Fruit fly (Drosophila melanogaster) whole organism, embryonic: Measurements from ENCODE around the gene bbg.
A peak's percentile ranks its signal among the peaks of the same experiment; 100 is the strongest.

Experiments used
- BtbVII ChIP-seq: fragments of 200-800 bp; sonication (Bioruptor generic); optimal IDR thresholded peaks from 3 replicates; lab custom pipeline; 2017; ENCODE audit warnings: missing biosample characterization, mild to moderate bottlenecking, missing genetic modification characterization
- CG10654 ChIP-seq: fragments of 200-800 bp; sonication (Bioruptor generic); optimal IDR thresholded peaks from 2 replicates; lab custom pipeline; 2016; ENCODE audit warnings: missing biosample characterization, missing genetic modification characterization
- CG11695 ChIP-seq: fragments of 200-800 bp; sonication (Bioruptor generic); IDR thresholded peaks from 3 replicates; pipeline ENCODE4 v1.3.6; 2022; ENCODE audit warnings: missing biosample characterization, missing genetic modification characterization
- CG11723 ChIP-seq: fragments of 200-800 bp; sonication (Bioruptor generic); optimal IDR thresholded peaks from 2 replicates; lab custom pipeline; 2017; ENCODE audit warnings: missing biosample characterization, mild to moderate bottlenecking, missing genetic modification characterization
- CG12659 ChIP-seq: fragments of 200-800 bp; sonication (Bioruptor generic); optimal IDR thresholded peaks from 3 replicates; lab custom pipeline; 2017; ENCODE audit warnings: mild to moderate bottlenecking, missing biosample characterization, missing genetic modification reagents, missing genetic modification characterization
- CG13424 ChIP-seq: fragments of 200-800 bp; sonication (Bioruptor generic); optimal IDR thresholded peaks from 2 replicates; lab custom pipeline; 2019; ENCODE audit warnings: missing biosample characterization, mild to moderate bottlenecking, missing genetic modification characterization, moderate library complexity
- CG14710 ChIP-seq: fragments of 200-800 bp; sonication (Bioruptor generic); optimal IDR thresholded peaks from 3 replicates; lab custom pipeline; 2019; ENCODE audit warnings: missing biosample characterization, mild to moderate bottlenecking, missing genetic modification characterization, moderate library complexity
- CG15514 ChIP-seq: fragments of 200-800 bp; sonication (Bioruptor generic); optimal IDR thresholded peaks from 3 replicates; lab custom pipeline; 2017; ENCODE audit warnings: missing biosample characterization, missing genetic modification characterization, mild to moderate bottlenecking, moderate library complexity, missing genetic modification reagents
- CG17612 ChIP-seq: fragments of 200-800 bp; sonication (Bioruptor generic); IDR thresholded peaks from 2 replicates; pipeline ENCODE4 v1.3.6; 2022; ENCODE audit warnings: missing biosample characterization, missing genetic modification characterization
- CG2875 ChIP-seq: fragments of 200-800 bp; sonication (Bioruptor generic); optimal IDR thresholded peaks from 2 replicates; lab custom pipeline; 2017; ENCODE audit warnings: missing biosample characterization, mild to moderate bottlenecking, missing genetic modification characterization, missing genetic modification reagents
- CG31224 ChIP-seq: fragments of 200-800 bp; sonication (Bioruptor generic); IDR thresholded peaks from 2 replicates; pipeline ENCODE4 v1.3.6; 2022; ENCODE audit warnings: missing biosample characterization, missing genetic modification characterization
- CG3407 ChIP-seq: fragments of 200-800 bp; sonication (Bioruptor generic); optimal IDR thresholded peaks from 2 replicates; lab custom pipeline; 2018; ENCODE audit warnings: missing biosample characterization, mild to moderate bottlenecking, missing genetic modification characterization
- CG34376 ChIP-seq: fragments of 200-800 bp; sonication (Bioruptor generic); optimal IDR thresholded peaks from 2 replicates; lab custom pipeline; 2018; ENCODE audit warnings: missing biosample characterization, mild to moderate bottlenecking, missing genetic modification characterization
- CG3995 ChIP-seq: fragments of 200-800 bp; sonication (Bioruptor generic); optimal IDR thresholded peaks from 3 replicates; lab custom pipeline; 2016; ENCODE audit warnings: missing biosample characterization, missing genetic modification characterization
- CG4360 ChIP-seq: fragments of 200-800 bp; sonication (Bioruptor generic); IDR thresholded peaks from 2 replicates; pipeline ENCODE4 v1.3.6; 2022; ENCODE audit warnings: missing biosample characterization, missing genetic modification characterization
- CG4404 ChIP-seq: fragments of 200-800 bp; sonication (Bioruptor generic); IDR thresholded peaks from 2 replicates; pipeline ENCODE4 v1.3.6; 2022; ENCODE audit warnings: missing biosample characterization, missing genetic modification characterization
- CG4730 ChIP-seq: fragments of 200-800 bp; sonication (Bioruptor generic); IDR thresholded peaks from 2 replicates; pipeline ENCODE4 v1.3.6; 2022; ENCODE audit warnings: missing biosample characterization, missing genetic modification characterization
- CG6683 ChIP-seq: fragments of 200-800 bp; sonication (Bioruptor generic); optimal IDR thresholded peaks from 2 replicates; lab custom pipeline; 2017; ENCODE audit warnings: missing biosample characterization, mild to moderate bottlenecking, missing genetic modification characterization, missing genetic modification reagents
- CG6765 ChIP-seq: fragments of 200-800 bp; sonication (Bioruptor generic); optimal IDR thresholded peaks from 3 replicates; lab custom pipeline; 2017; ENCODE audit warnings: missing biosample characterization, mild to moderate bottlenecking, missing genetic modification characterization
- CG9215 ChIP-seq: fragments of 200-800 bp; sonication (Bioruptor generic); IDR thresholded peaks from 2 replicates; pipeline ENCODE4 v1.3.6; 2022; ENCODE audit warnings: missing biosample characterization, missing genetic modification characterization
- Deaf1 ChIP-seq: fragments of 200-800 bp; optimal IDR thresholded peaks from 3 replicates; lab custom pipeline; 2019; ENCODE audit warnings: missing biosample characterization, mild to moderate bottlenecking, missing genetic modification characterization, moderate library complexity
- E2f2 ChIP-seq: fragments of 200-800 bp; sonication (Bioruptor generic); IDR thresholded peaks from 2 replicates; pipeline ENCODE4 v1.3.6; 2022; ENCODE audit warnings: missing biosample characterization, missing genetic modification characterization
- Fer1 ChIP-seq: fragments of 200-800 bp; sonication (Bioruptor generic); optimal IDR thresholded peaks from 2 replicates; lab custom pipeline; 2017; ENCODE audit warnings: missing biosample characterization, mild to moderate bottlenecking, missing genetic modification characterization
- Fer3 ChIP-seq: fragments of 200-800 bp; sonication (Bioruptor generic); optimal IDR thresholded peaks from 2 replicates; lab custom pipeline; 2018; ENCODE audit warnings: missing biosample characterization, mild to moderate bottlenecking, missing genetic modification characterization, moderate library complexity
- HLHmδ ChIP-seq: fragments of 200-800 bp; sonication (Bioruptor generic); optimal IDR thresholded peaks from 2 replicates; lab custom pipeline; 2018; ENCODE audit warnings: missing biosample characterization, mild to moderate bottlenecking, missing genetic modification characterization, moderate library complexity
- Hand ChIP-seq: fragments of 200-800 bp; sonication (Bioruptor generic); optimal IDR thresholded peaks from 2 replicates; lab custom pipeline; 2017; ENCODE audit warnings: mild to moderate bottlenecking, missing biosample characterization, missing genetic modification reagents, missing genetic modification characterization
- Mad ChIP-seq: fragments of 200-800 bp; sonication (Bioruptor generic); optimal IDR thresholded peaks from 2 replicates; lab custom pipeline; 2016; ENCODE audit warnings: missing biosample characterization, missing genetic modification characterization
- Mrtf ChIP-seq: fragments of 200-800 bp; sonication (Bioruptor generic); IDR thresholded peaks from 3 replicates; pipeline ENCODE4 v1.3.6; 2022; ENCODE audit warnings: missing biosample characterization, missing genetic modification characterization
- Opbp ChIP-seq: fragments of 200-800 bp; sonication (Bioruptor generic); IDR thresholded peaks from 3 replicates; pipeline ENCODE4 v1.3.6; 2022; ENCODE audit warnings: missing biosample characterization, missing genetic modification characterization; ENCODE audit not compliant: partially characterized antibody
- Ssrp ChIP-seq: fragments of 200-800 bp; sonication (Bioruptor generic); optimal IDR thresholded peaks from 2 replicates; lab custom pipeline; 2018; ENCODE audit warnings: missing biosample characterization, mild to moderate bottlenecking, missing genetic modification characterization, moderate library complexity
- Stat92E ChIP-seq, 3 experiments: fragments of >200 bp in 2 of 3; fragments of 200-800 bp in 1 of 3; sonication (Bioruptor generic) in 1 of 3; optimal IDR thresholded peaks; 2 replicates each; lab custom pipeline; 2017 to 2019; ENCODE audit warnings: missing biosample characterization in 3 of 3, missing genetic modification characterization in 3 of 3, mild to moderate bottlenecking in 1 of 3, moderate library complexity in 1 of 3
- TFAM ChIP-seq: fragments of 200-800 bp; sonication (Bioruptor generic); optimal IDR thresholded peaks from 2 replicates; lab custom pipeline; 2017; ENCODE audit warnings: missing biosample characterization, missing genetic modification characterization, inconsistent platforms
- Usf ChIP-seq: fragments of 200-800 bp; sonication (Bioruptor generic); optimal IDR thresholded peaks from 2 replicates; lab custom pipeline; 2017; ENCODE audit warnings: missing genotype, missing biosample characterization, missing genetic modification characterization
- aop ChIP-seq: fragments of 200-800 bp; sonication (Bioruptor generic); IDR thresholded peaks from 2 replicates; pipeline ENCODE4 v1.3.6; 2022; ENCODE audit warnings: missing biosample characterization, missing genetic modification characterization
- cato ChIP-seq: fragments of 200-800 bp; sonication (Bioruptor generic); optimal IDR thresholded peaks from 2 replicates; lab custom pipeline; 2016; ENCODE audit warnings: missing biosample characterization, missing genetic modification characterization, borderline replicate concordance
- dm ChIP-seq: fragments of 200-800 bp; sonication (Bioruptor generic); optimal IDR thresholded peaks from 3 replicates; lab custom pipeline; 2016; ENCODE audit warnings: missing biosample characterization, missing genetic modification characterization
- dmrt11E ChIP-seq: fragments of 200-800 bp; sonication (Bioruptor generic); optimal IDR thresholded peaks from 3 replicates; lab custom pipeline; 2018; ENCODE audit warnings: missing biosample characterization, mild to moderate bottlenecking, missing genetic modification characterization, moderate library complexity
- grau ChIP-seq: fragments of 200-800 bp; optimal IDR thresholded peaks from 3 replicates; lab custom pipeline; 2019; ENCODE audit warnings: missing biosample characterization, mild to moderate bottlenecking, missing genetic modification characterization, moderate library complexity
- grn ChIP-seq: fragments of 200-800 bp; sonication (Bioruptor generic); optimal IDR thresholded peaks from 3 replicates; lab custom pipeline; 2017; ENCODE audit warnings: missing biosample characterization, missing genetic modification characterization
- her ChIP-seq: fragments of 200-800 bp; sonication (Bioruptor generic); optimal IDR thresholded peaks from 2 replicates; lab custom pipeline; 2016; ENCODE audit warnings: missing biosample characterization, missing genetic modification characterization
- knrl ChIP-seq: fragments of 200-800 bp; sonication (Bioruptor generic); IDR thresholded peaks from 3 replicates; pipeline ENCODE4 v1.3.6; 2022; ENCODE audit warnings: missing biosample characterization, missing genetic modification characterization; ENCODE audit not compliant: partially characterized antibody
- mld ChIP-seq: fragments of 200-800 bp; sonication (Bioruptor generic); IDR thresholded peaks from 3 replicates; pipeline ENCODE4 v1.3.6; 2022; ENCODE audit warnings: missing biosample characterization, missing genetic modification characterization; ENCODE audit not compliant: partially characterized antibody
- nerfin-2 ChIP-seq: fragments of 200-800 bp; sonication (Bioruptor generic); IDR thresholded peaks from 2 replicates; pipeline ENCODE4 v1.3.6; 2022; ENCODE audit warnings: missing biosample characterization, missing genetic modification characterization; ENCODE audit not compliant: partially characterized antibody
- peb ChIP-seq: fragments of 200-800 bp; sonication (Bioruptor generic); IDR thresholded peaks from 2 replicates; pipeline ENCODE4 v1.3.6; 2022; ENCODE audit warnings: missing biosample characterization, missing genetic modification characterization
- psq ChIP-seq: fragments of 200-800 bp; sonication (Bioruptor generic); optimal IDR thresholded peaks from 2 replicates; lab custom pipeline; 2017; ENCODE audit warnings: missing biosample characterization, missing genetic modification characterization
- sd ChIP-seq: fragments of 200-800 bp; sonication (Bioruptor generic); optimal IDR thresholded peaks from 3 replicates; lab custom pipeline; 2018; ENCODE audit warnings: missing biosample characterization, mild to moderate bottlenecking, missing genetic modification characterization, moderate library complexity
- sna ChIP-seq: fragments of 200-800 bp; sonication (Bioruptor generic); IDR thresholded peaks from 2 replicates; pipeline ENCODE4 v1.3.6; 2022; ENCODE audit warnings: missing biosample characterization, missing genetic modification characterization; ENCODE audit not compliant: partially characterized antibody

The bbg gene

dm6 chr3L:14544987-14545943 lies 9.2 kb upstream of the bbg start (continued):
- no peak for TF ChIP-seq mld
- peak; percentile 49 for TF ChIP-seq Ssrp (tag; lab: Kevin White, UChicago)
- TF ChIP-seq aop (GFP tag; lab: Robert Waterston, UW) = no peak
- no peak for TF ChIP-seq Mad
- no peak for TF ChIP-seq CG6765 (GFP tag; lab: Kevin White, UChicago)
- no peak for TF ChIP-seq CG6683
- no peak for TF ChIP-seq knrl (GFP tag; lab: Robert Waterston, UW)
- TF ChIP-seq CG10654 (GFP tag; lab: Kevin White, UChicago) = peak; percentile 37
- peak; percentile 55 for TF ChIP-seq sd
- no peak for TF ChIP-seq Hand (GFP tag; lab: Kevin White, UChicago)
- no peak for TF ChIP-seq dm (GFP tag; lab: Kevin White, UChicago)
- no peak for TF ChIP-seq Usf (GFP tag; lab: Kevin White, UChicago)
- TF ChIP-seq CG2875 (GFP tag; lab: Kevin White, UChicago) = no peak
- TF ChIP-seq Fer1 (GFP tag; lab: Kevin White, UChicago) = peak; percentile 8
- TF ChIP-seq CG17612 (GFP tag; lab: Robert Waterston, UW) = no peak
- no peak for TF ChIP-seq TFAM (GFP tag; lab: Kevin White, UChicago)
- TF ChIP-seq Fer3 (tag; lab: Kevin White, UChicago) = peak; percentile 15
- TF ChIP-seq CG4404 (GFP tag; lab: Robert Waterston, UW) = no peak
- TF ChIP-seq grn (GFP tag; lab: Kevin White, UChicago) = no peak
- TF ChIP-seq peb (GFP tag; lab: Robert Waterston, UW) = 0 out of 2 replicates have a peak, but pooled peaks have one; percentile 16
- TF ChIP-seq Deaf1 (tag; lab: Kevin White, UChicago) = peak; percentile 29
- no peak for TF ChIP-seq CG3407 (GFP tag; lab: Kevin White, UChicago)
- TF ChIP-seq her (GFP tag; lab: Kevin White, UChicago) = no peak
- TF ChIP-seq CG14710 (tag; lab: Kevin White, UChicago) = peak; percentile 54
- TF ChIP-seq CG4360 (GFP tag; lab: Robert Waterston, UW) = no peak
- peak; percentile 39 for TF ChIP-seq BtbVII (GFP tag; lab: Kevin White, UChicago)
- TF ChIP-seq cato (GFP tag; lab: Kevin White, UChicago) = peak; percentile 53
- TF ChIP-seq CG12659 (GFP tag; lab: Kevin White, UChicago) = peak; percentile 55
- TF ChIP-seq sna (GFP tag; lab: Robert Waterston, UW) = no peak
- no peak for TF ChIP-seq Opbp
- no peak; the same call in 2 of the 3 replicates for TF ChIP-seq CG11695 (GFP tag; lab: Robert Waterston, UW)
- peak; percentile 35 for TF ChIP-seq dmrt11E
- TF ChIP-seq CG11723 (GFP tag; lab: Kevin White, UChicago) = no peak
- TF ChIP-seq CG34376 (GFP tag; lab: Kevin White, UChicago) = peak; percentile 22
- peak; percentile 65 for TF ChIP-seq grau (tag; lab: Kevin White, UChicago)
- no peak for TF ChIP-seq CG3995
- TF ChIP-seq CG13424 (tag; lab: Kevin White, UChicago) = peak; percentile 73
- TF ChIP-seq CG4730 (GFP tag; lab: Robert Waterston, UW) = no peak
- no peak for TF ChIP-seq CG31224 (GFP tag; lab: Robert Waterston, UW)
- peak; percentile 16; the same call in 1 of the 2 replicates for TF ChIP-seq nerfin-2 (GFP tag; lab: Robert Waterston, UW)
- peak; percentile 29 for TF ChIP-seq CG15514 (GFP tag; lab: Kevin White, UChicago)
- peak; percentile 19; the same call in 1 of the 2 replicates for TF ChIP-seq E2f2 (GFP tag; lab: Robert Waterston, UW)
- TF ChIP-seq CG9215 (GFP tag; lab: Robert Waterston, UW) = no peak
- no peak for TF ChIP-seq Stat92E (GFP tag; optimal IDR thresholded peaks at IDR 0.05; lab: Kevin White, UChicago)
- TF ChIP-seq Mrtf = no peak
- TF ChIP-seq HLHmδ (GFP tag; lab: Kevin White, UChicago) = no peak
- TF ChIP-seq psq (GFP tag; lab: Kevin White, UChicago) = no peak
